Worm (Caenorhabditis elegans) whole organism, L1 larva: Measurements from ENCODE around the gene mlt-7.

Experiments used
- aha-1 ChIP-seq: fragments of 150-350 bp; optimal IDR thresholded peaks from 2 replicates; lab custom pipeline; 2014; ENCODE audit warnings: missing biosample characterization, missing genetic modification characterization
- sptf-1 ChIP-seq: fragments of 150-350 bp; optimal IDR thresholded peaks from 2 replicates; lab custom pipeline; 2014; ENCODE audit warnings: missing biosample characterization, missing genetic modification characterization
- tlp-1 ChIP-seq: fragments of 150-350 bp; optimal IDR thresholded peaks from 2 replicates; lab custom pipeline; 2014; ENCODE audit warnings: missing biosample characterization, missing genetic modification characterization
- unc-30 ChIP-seq: sonication (generic microtip); optimal IDR thresholded peaks from 2 replicates; lab custom pipeline; 2017; ENCODE audit warnings: missing biosample characterization, missing genetic modification characterization
- ztf-4 ChIP-seq: fragments of 150-350 bp; optimal IDR thresholded peaks from 2 replicates; lab custom pipeline; 2014; ENCODE audit warnings: missing biosample characterization, missing genetic modification characterization

- TF ChIP-seq ztf-4 (tag; lab: Kevin White, UChicago) (no peak), unc-30 (no peak), tlp-1 (tag; lab: Kevin White, UChicago) (no peak), aha-1 (tag; lab: Kevin White, UChicago) (no peak), sptf-1 (tag; lab: Kevin White, UChicago) (no peak)
Measured at ce11 chrII:4453051-4453450, 60.2 kb downstream of the mlt-7 start, which contains the start of gene twk-2.
